Worm (Caenorhabditis elegans): ENCODE measurements around the gene tmed-13.

Gene tmed-13

DNA sequence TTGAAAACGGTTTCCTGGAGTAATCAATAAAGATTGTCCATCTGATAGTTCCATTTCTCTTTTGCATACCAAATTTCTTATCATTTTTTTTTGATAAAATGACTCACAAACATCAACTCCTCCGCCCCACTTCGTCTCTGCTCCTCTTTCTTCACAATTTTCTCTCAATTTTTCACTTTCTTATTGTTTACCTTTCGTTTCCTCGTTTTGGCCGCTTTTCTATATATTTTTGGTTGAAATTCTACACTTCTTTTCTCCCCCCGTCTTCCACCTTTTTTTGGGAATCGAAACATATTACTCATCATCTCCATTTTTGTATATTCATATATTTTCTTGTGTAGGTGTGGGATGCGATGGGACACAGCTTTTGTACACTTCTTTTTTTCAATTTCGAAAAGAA, 31.5 kb upstream of the tmed-13 start:
- TF ChIP-seq snpc-4 (tag; optimal IDR thresholded peaks at IDR 0.05) (no peak), lin-32 (GFP tag; optimal IDR thresholded peaks at IDR 0.05) (no peak), mep-1 (tag; optimal IDR thresholded peaks at IDR 0.05) (no peak), sptf-1 (tag; optimal IDR thresholded peaks at IDR 0.05) (no peak), tbx-8 (GFP tag; optimal IDR thresholded peaks at IDR 0.05) (no peak), cnd-1 (tag; optimal IDR thresholded peaks at IDR 0.05) (no peak), elt-1 (tag; optimal IDR thresholded peaks at IDR 0.05; ENCODE audit: borderline replicate concordance, insufficient read depth) (no peak), nhr-2 (tag; optimal IDR thresholded peaks at IDR 0.05) (no peak), blmp-1 (tag; optimal IDR thresholded peaks at IDR 0.05) (no peak)

DNA sequence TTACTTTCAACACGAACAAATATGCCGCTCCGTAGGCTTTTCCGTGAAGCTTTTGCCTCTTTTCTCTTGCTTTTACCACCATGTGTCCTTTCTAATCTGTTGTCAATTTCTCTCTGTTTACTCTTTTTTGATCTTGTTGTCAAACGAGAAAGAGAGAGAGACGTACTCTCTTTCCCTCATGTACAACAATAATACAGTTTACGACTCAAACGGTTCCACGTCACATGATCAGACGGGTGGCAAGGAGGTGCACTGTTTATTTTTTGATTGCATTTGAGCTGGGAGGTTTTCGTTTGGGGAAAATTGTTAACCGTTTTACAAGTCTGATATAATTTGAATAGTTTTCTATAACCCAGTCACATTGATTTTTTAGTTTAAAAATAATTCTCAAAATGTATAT, 29.7 kb upstream of the tmed-13 start:
- no peak for TF ChIP-seq unc-120 (tag; optimal IDR thresholded peaks at IDR 0.05; ENCODE audit: poor library complexity, severe bottlenecking)
- TF ChIP-seq lin-13 (tag; optimal IDR thresholded peaks at IDR 0.05), result no peak
- peak; percentile 88 for TF ChIP-seq pha-4 (tag; optimal IDR thresholded peaks at IDR 0.05)
- no peak for TF ChIP-seq zip-8 (tag; optimal IDR thresholded peaks at IDR 0.05)
- TF ChIP-seq hlh-1 (tag; optimal IDR thresholded peaks at IDR 0.05), result no peak

DNA sequence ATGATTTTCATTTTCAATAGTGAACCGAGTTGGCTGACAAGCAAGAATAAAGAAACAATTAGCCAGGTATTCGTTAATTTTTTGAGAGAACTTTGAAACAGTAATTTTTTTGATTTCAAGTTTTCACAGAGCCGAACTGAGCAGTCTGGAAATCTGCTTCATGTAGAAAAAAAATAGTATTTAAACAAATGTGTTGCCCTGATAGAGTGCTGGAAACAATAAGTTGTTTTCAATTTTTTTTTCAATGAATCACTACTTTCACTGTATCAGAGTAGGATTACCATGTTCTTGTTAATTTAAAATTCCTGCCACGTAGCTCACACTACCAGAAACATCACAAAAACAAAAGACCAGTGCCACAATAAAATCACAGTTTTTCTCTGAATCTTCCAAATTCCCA, 29.2 kb upstream of the tmed-13 start:
- TF ChIP-seq unc-120 (tag; optimal IDR thresholded peaks at IDR 0.05; ENCODE audit: poor library complexity, severe bottlenecking) (no peak), mls-2 (tag; optimal IDR thresholded peaks at IDR 0.05) (no peak), elt-3 (tag; optimal IDR thresholded peaks at IDR 0.05) (no peak), lin-13 (tag; optimal IDR thresholded peaks at IDR 0.05) (no peak), zip-8 (tag; optimal IDR thresholded peaks at IDR 0.05) (no peak), ham-2 (GFP tag; optimal IDR thresholded peaks at IDR 0.05) (no peak), sem-2 (GFP tag; optimal IDR thresholded peaks at IDR 0.05) (no peak), mep-1 (tag; optimal IDR thresholded peaks at IDR 0.05) (no peak), M03D4.4 (tag; optimal IDR thresholded peaks at IDR 0.05) (no peak), mab-5 (tag; optimal IDR thresholded peaks at IDR 0.05) (no peak), hlh-1 (tag; optimal IDR thresholded peaks at IDR 0.05) (no peak), bed-3 (GFP tag; optimal IDR thresholded peaks at IDR 0.05) (no peak), ceh-83 (GFP tag; optimal IDR thresholded peaks at IDR 0.05) (no peak), nhr-2 (tag; optimal IDR thresholded peaks at IDR 0.05) (no peak), elt-1 (tag; optimal IDR thresholded peaks at IDR 0.05; ENCODE audit: borderline replicate concordance, insufficient read depth) (no peak), tbx-8 (GFP tag; optimal IDR thresholded peaks at IDR 0.05) (no peak)

- TF ChIP-seq unc-39 (tag; optimal IDR thresholded peaks at IDR 0.05) (no peak), zip-8 (tag; optimal IDR thresholded peaks at IDR 0.05) (no peak), nhr-28 (tag; optimal IDR thresholded peaks at IDR 0.05) (no peak), hlh-1 (tag; optimal IDR thresholded peaks at IDR 0.05) (no peak), ham-2 (GFP tag; optimal IDR thresholded peaks at IDR 0.05) (no peak), ceh-39 (tag; optimal IDR thresholded peaks at IDR 0.05) (no peak), unc-62 (GFP tag; optimal IDR thresholded peaks at IDR 0.05) (no peak), unc-120 (tag; optimal IDR thresholded peaks at IDR 0.05; ENCODE audit: poor library complexity, severe bottlenecking) (no peak), M03D4.4 (tag; optimal IDR thresholded peaks at IDR 0.05) (no peak), sptf-1 (tag; optimal IDR thresholded peaks at IDR 0.05) (no peak), nhr-237 (tag; optimal IDR thresholded peaks at IDR 0.05) (no peak), ces-1 (GFP tag; optimal IDR thresholded peaks at IDR 0.05) (no peak)
Observed at ce11 chrIV:6496103-6496502, 24.9 kb upstream of the tmed-13 start.

DNA sequence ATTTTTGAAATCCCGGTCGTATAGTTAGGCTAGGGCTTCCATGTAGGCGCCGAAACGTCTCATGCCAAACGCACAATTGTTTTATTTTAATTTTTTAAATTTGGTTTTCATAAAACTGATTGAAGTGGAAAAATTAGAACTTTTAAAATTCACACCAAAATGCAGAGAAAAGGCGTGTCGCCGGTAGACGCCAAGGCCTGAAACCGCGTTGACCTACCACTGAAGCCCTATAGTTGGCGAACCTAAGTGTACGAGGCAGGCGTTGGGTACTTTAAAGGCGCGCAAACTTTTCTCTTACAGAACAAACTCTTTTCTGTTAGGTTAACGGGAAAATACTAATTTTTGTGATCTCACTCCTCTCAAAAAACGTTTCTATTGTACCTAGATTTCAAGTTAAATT, 22.1 kb upstream of the tmed-13 start, which contains the start of gene Y73B6BL.44:
Y73B6BL.44 (plus strand) TSS at position 301 of the 400 bp plus-strand sequence.
- no peak for TF ChIP-seq M03D4.4 (tag; optimal IDR thresholded peaks at IDR 0.05)
- TF ChIP-seq unc-39 (tag; optimal IDR thresholded peaks at IDR 0.05), result no peak
- no peak for TF ChIP-seq ham-2 (GFP tag; optimal IDR thresholded peaks at IDR 0.05)
- no peak for TF ChIP-seq lin-13 (tag; optimal IDR thresholded peaks at IDR 0.05)

DNA sequence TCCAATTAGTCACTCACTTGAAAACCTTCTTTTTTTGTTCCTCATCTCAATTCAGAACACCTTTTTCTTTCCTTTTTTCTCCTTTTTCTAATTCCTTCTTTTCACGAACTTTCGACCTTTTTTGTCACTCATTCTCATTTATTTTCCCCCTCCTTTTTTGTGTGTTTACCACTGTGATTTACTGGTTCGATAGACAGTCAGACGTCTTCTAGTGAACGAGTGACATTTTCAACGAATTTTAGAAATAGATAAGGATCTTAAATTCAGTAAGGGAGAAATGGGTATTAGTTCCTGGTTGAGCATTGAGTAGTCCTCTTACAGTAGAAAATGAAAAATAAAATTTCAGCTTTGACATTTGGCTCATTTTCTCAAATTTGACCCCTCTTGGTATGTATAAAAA, 20.7 kb upstream of the tmed-13 start:
- no peak for TF ChIP-seq lin-32 (GFP tag; optimal IDR thresholded peaks at IDR 0.05)
- TF ChIP-seq unc-62 (GFP tag; optimal IDR thresholded peaks at IDR 0.05), result no peak
- TF ChIP-seq ceh-43 (GFP tag; optimal IDR thresholded peaks at IDR 0.05), result no peak

Data from whole organism, mixed stage, embryonic.